Worm (Caenorhabditis elegans): ENCODE data around the gene R13D11.10.

ce11 chrV:794092-794491, 18.9 kb downstream of the R13D11.10 start:
- TF ChIP-seq nhr-237 (tag; optimal IDR thresholded peaks at IDR 0.05) = no peak
- TF ChIP-seq ces-1 (GFP tag; optimal IDR thresholded peaks at IDR 0.05) = no peak

Measured in whole organism, mixed stage, embryonic.